Fruit fly (Drosophila melanogaster): ENCODE measurements around the gene CG10477.

DNA sequence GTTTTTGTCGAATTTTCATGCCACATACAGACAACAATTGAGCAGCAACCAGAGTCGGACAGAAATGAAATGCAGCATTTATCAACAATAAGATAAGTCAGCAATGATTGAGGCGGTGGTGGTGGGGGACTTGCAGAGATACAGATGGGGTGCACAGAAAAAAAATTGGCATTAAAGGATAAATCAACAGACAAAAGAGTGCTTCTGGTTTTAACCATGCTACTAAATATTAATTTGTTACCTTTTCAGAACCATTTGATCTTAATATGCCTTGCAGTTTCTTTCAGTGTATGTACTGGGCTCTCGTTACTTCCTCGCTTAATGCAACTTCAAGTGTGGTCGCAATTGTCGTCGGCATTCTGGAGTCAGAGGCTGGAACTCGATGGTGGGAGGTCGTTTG lies 45.7 kb downstream of the CG10477 start:
- TF ChIP-seq CG33017 (tag; optimal IDR thresholded peaks at IDR 0.05) = no peak
- TF ChIP-seq ovo (GFP tag; optimal IDR thresholded peaks at IDR 0.05) = no peak
- no peak for TF ChIP-seq kay (GFP tag; ENCODE audit: borderline replicate concordance)
- TF ChIP-seq Clk (GFP tag; optimal IDR thresholded peaks at IDR 0.05) = no peak
- no peak for TF ChIP-seq tj (GFP tag; optimal IDR thresholded peaks at IDR 0.05)
- TF ChIP-seq CG12768 (GFP tag; optimal IDR thresholded peaks at IDR 0.05) = no peak
- TF ChIP-seq pad (GFP tag; optimal IDR thresholded peaks at IDR 0.05) = no peak
- TF ChIP-seq toe (GFP tag; optimal IDR thresholded peaks at IDR 0.05) = no peak
- no peak for TF ChIP-seq CG7045 (GFP tag; optimal IDR thresholded peaks at IDR 0.05)
- TF ChIP-seq Mnt (GFP tag; optimal IDR thresholded peaks at IDR 0.05) = no peak
- no peak for TF ChIP-seq CG7101 (tag; optimal IDR thresholded peaks at IDR 0.05)
- TF ChIP-seq Crg-1 (GFP tag; optimal IDR thresholded peaks at IDR 0.05) = no peak
- no peak for TF ChIP-seq cic (GFP tag; optimal IDR thresholded peaks at IDR 0.05)
- no peak for TF ChIP-seq bab1 (GFP tag; optimal IDR thresholded peaks at IDR 0.05)
